Fruit fly (Drosophila melanogaster): ENCODE results near the gene Cpr30B.

DNA sequence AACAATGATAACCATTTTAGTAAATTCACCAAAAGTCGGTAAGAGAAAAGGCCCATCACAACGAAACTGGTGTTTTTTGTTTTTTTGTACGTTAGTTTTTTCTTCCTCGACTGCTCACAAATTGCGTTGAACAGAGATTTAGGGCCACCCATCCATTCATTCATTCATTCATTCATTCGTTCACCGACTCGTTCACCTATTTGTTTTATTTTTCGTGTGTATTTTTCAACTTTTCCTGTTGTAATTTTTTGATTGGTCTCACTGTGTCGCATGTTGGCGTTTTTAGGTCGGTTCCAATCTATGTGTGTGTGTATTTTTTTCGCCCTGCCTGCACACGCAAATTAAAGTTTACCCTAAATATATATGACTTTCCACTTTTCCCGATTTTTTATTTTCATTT is 17.8 kb upstream of the Cpr30B start:
- TF ChIP-seq h (optimal IDR thresholded peaks at IDR 0.05) (no peak), ttk (optimal IDR thresholded peaks at IDR 0.05) (no peak), psq (optimal IDR thresholded peaks at IDR 0.05) (no peak)

Data from Kc167 (cell line).